Worm (Caenorhabditis elegans): ENCODE results near the gene Y94H6A.5.

DNA sequence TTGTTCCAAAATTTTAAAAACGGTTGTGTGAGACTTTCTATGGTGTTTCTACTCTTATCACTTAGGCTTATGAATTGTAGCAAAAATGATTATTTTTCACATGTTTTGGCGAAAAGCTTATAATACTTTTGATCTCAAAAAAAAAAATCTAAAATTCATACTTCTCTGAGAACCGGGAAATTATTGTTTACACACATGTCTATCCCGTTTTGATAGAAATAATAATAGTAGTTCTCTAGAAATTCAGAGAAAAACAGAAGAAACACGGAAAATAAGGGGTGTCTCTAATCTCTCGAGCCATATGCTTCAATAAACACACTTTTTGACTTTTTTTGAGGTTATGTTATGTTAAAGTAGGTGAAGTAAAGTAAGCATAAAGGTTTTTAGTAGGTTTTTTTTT lies 46.8 kb upstream of the Y94H6A.5 start:
- TF ChIP-seq dao-5 (tag; optimal IDR thresholded peaks at IDR 0.05) (no peak), him-1 (tag; optimal IDR thresholded peaks at IDR 0.05) (no peak)

Data from whole organism, L4/young adult.